Worm (Caenorhabditis elegans) whole organism, early embryonic: ENCODE measurements around the gene Y62H9A.5.
A peak's percentile ranks its signal among the peaks of the same experiment; 100 is the strongest.

Source experiments
- B0310.2 ChIP-seq: sonication (generic microtip); optimal IDR thresholded peaks from 2 replicates; lab custom pipeline; 2016; ENCODE audit warnings: mild to moderate bottlenecking, missing genetic modification characterization, missing compliant biosample characterization
- F13C5.2 ChIP-seq: sonication (generic microtip); optimal IDR thresholded peaks from 2 replicates; lab custom pipeline; 2017; ENCODE audit warnings: mild to moderate bottlenecking, missing genetic modification characterization, inconsistent platforms, missing compliant biosample characterization
- aly-1 ChIP-seq: sonication (generic microtip); optimal IDR thresholded peaks from 2 replicates; lab custom pipeline; 2016; ENCODE audit warnings: missing genetic modification characterization, missing compliant biosample characterization
- ama-1 ChIP-seq: fragments of 150-350 bp; optimal IDR thresholded peaks from 2 replicates; lab custom pipeline; 2014
- ceh-13 ChIP-seq: fragments of 200-800 bp; sonication (Bioruptor generic); optimal IDR thresholded peaks from 2 replicates; lab custom pipeline; 2018; ENCODE audit warnings: mild to moderate bottlenecking, missing genetic modification characterization, missing compliant biosample characterization
- ceh-36 ChIP-seq: sonication (generic microtip); optimal IDR thresholded peaks from 2 replicates; lab custom pipeline; 2016; ENCODE audit warnings: missing genetic modification characterization, inconsistent platforms, missing compliant biosample characterization
- ets-7 ChIP-seq: sonication (generic microtip); optimal IDR thresholded peaks from 2 replicates; lab custom pipeline; 2016; ENCODE audit warnings: missing genotype, missing genetic modification characterization, missing compliant biosample characterization
- flt-1 ChIP-seq: fragments of 200-800 bp; sonication (Bioruptor generic); IDR thresholded peaks from 2 replicates; pipeline ENCODE4 v1.3.6; 2022; ENCODE audit warnings: missing genetic modification characterization, missing compliant biosample characterization
- hmbx-1 ChIP-seq: sonication (generic microtip); optimal IDR thresholded peaks from 2 replicates; lab custom pipeline; 2016; ENCODE audit warnings: mild to moderate bottlenecking, missing genetic modification characterization, missing compliant biosample characterization
- hmg-4 ChIP-seq: fragments of 200-800 bp; sonication (Bioruptor generic); optimal IDR thresholded peaks from 2 replicates; lab custom pipeline; 2018; ENCODE audit warnings: mild to moderate bottlenecking, missing genetic modification characterization, missing compliant biosample characterization
- hnd-1 ChIP-seq: sonication (generic microtip); optimal IDR thresholded peaks from 2 replicates; lab custom pipeline; 2016; ENCODE audit warnings: missing genetic modification characterization, missing compliant biosample characterization
- pes-1 ChIP-seq: fragments of 200-800 bp; sonication (Bioruptor generic); IDR thresholded peaks from 2 replicates; pipeline ENCODE4 v1.3.6; 2022; ENCODE audit warnings: missing genetic modification reagents, missing genetic modification characterization, missing compliant biosample characterization
- scrt-1 ChIP-seq: fragments of 200-800 bp; sonication (Bioruptor generic); IDR thresholded peaks from 2 replicates; pipeline ENCODE4 v1.3.6; 2022; ENCODE audit warnings: missing genetic modification characterization, missing compliant biosample characterization
- sea-1 ChIP-seq: fragments of 200-800 bp; sonication (Bioruptor generic); conservative IDR thresholded peaks from 2 replicates; pipeline ENCODE4 v1.3.6; 2022; ENCODE audit warnings: missing genetic modification characterization, missing compliant biosample characterization
- tbx-11 ChIP-seq: fragments of 200-800 bp; sonication (Bioruptor generic); IDR thresholded peaks from 2 replicates; pipeline ENCODE4 v1.3.6; 2022; ENCODE audit warnings: missing genetic modification characterization, missing compliant biosample characterization
- tbx-37 ChIP-seq: fragments of 200-800 bp; sonication (Bioruptor generic); conservative IDR thresholded peaks from 2 replicates; pipeline ENCODE4 v1.3.6; 2022; ENCODE audit warnings: missing genetic modification reagents, missing genetic modification characterization, missing compliant biosample characterization
- tra-4 ChIP-seq: sonication (generic microtip); optimal IDR thresholded peaks from 2 replicates; lab custom pipeline; 2017; ENCODE audit warnings: missing genetic modification characterization, missing compliant biosample characterization

Gene Y62H9A.5

ce11 chrX:11870393-11870792 is 12.3 kb downstream of the Y62H9A.5 start:
- TF ChIP-seq F13C5.2 (tag; lab: Kevin White, UChicago) (no peak), scrt-1 (GFP tag; lab: Robert Waterston, UW) (no peak), ets-7 (tag; lab: Kevin White, UChicago) (peak; percentile 60), hmbx-1 (tag; lab: Kevin White, UChicago) (no peak), ceh-36 (tag; lab: Kevin White, UChicago) (no peak)

DNA sequence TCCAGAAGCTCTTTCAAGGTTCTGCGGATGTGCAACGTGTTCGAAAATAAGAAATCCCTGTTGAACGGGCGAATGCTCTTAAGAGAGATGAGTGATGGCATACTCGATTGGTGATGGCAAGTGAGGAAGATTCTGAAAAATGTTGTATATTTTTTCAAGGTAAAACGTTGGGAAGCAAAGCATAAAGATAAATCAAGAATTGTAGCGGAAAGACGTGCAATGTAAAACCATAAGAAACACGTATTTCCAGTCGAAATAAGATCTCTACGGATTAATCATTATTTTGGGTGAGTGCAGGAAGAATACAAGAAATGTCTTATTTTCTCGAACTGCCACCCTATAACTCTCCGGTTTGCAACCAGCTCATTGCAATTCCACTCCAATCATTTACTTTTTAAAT is 13.4 kb downstream of the Y62H9A.5 start, which contains the start of gene dot-1.2:
Gene dot-1.2 (minus strand): TSS at position 101 of the 400 bp plus-strand sequence.
- TF ChIP-seq flt-1: no peak
- no peak for TF ChIP-seq scrt-1 (GFP tag; lab: Robert Waterston, UW)
- TF ChIP-seq ets-7 (tag; lab: Kevin White, UChicago): no peak
- no peak for TF ChIP-seq hmg-4
- no peak for TF ChIP-seq ceh-36 (tag; lab: Kevin White, UChicago)
- TF ChIP-seq tbx-37 (GFP tag; lab: Robert Waterston, UW): no peak
- no peak for TF ChIP-seq tbx-11 (GFP tag; lab: Robert Waterston, UW)
- TF ChIP-seq ama-1 (lab: Kevin White, UChicago): no peak
- TF ChIP-seq tra-4 (tag; lab: Kevin White, UChicago): no peak
- no peak for TF ChIP-seq pes-1
- no peak for TF ChIP-seq hmbx-1 (tag; lab: Kevin White, UChicago)
- no peak for TF ChIP-seq B0310.2 (tag; lab: Kevin White, UChicago)
- TF ChIP-seq F13C5.2 (tag; lab: Kevin White, UChicago): no peak
- no peak for TF ChIP-seq ceh-13 (GFP tag; lab: Kevin White, UChicago)
- TF ChIP-seq sea-1: no peak
- no peak for TF ChIP-seq hnd-1 (tag; lab: Kevin White, UChicago)
- no peak for TF ChIP-seq aly-1 (tag; lab: Kevin White, UChicago)

- no peak for TF ChIP-seq F13C5.2 (tag; lab: Kevin White, UChicago)
These were observed 17.6 kb downstream of the Y62H9A.5 start, which contains the start of gene F54F7.6 for ce11 chrX:11865083-11865482. F54F7.6 (plus strand) TSS chrX:11865383.

ce11 chrX:11863307-11863706 is 19.4 kb downstream of the Y62H9A.5 start, which contains the start of gene F54F7.10:
F54F7.10 (plus strand) TSS chrX:11863607.
- TF ChIP-seq ets-7 (tag; lab: Kevin White, UChicago) (no peak), hmbx-1 (tag; lab: Kevin White, UChicago) (no peak), F13C5.2 (tag; lab: Kevin White, UChicago) (no peak), ceh-13 (GFP tag; lab: Kevin White, UChicago) (no peak), tbx-11 (GFP tag; lab: Robert Waterston, UW) (no peak), hnd-1 (tag; lab: Kevin White, UChicago) (no peak), hmg-4 (no peak), ceh-36 (tag; lab: Kevin White, UChicago) (no peak), B0310.2 (tag; lab: Kevin White, UChicago) (no peak), ama-1 (lab: Kevin White, UChicago) (no peak), scrt-1 (GFP tag; lab: Robert Waterston, UW) (no peak), tbx-37 (GFP tag; lab: Robert Waterston, UW) (no peak), tra-4 (tag; lab: Kevin White, UChicago) (no peak), flt-1 (no peak), pes-1 (no peak), sea-1 (no peak), aly-1 (tag; lab: Kevin White, UChicago) (no peak)

- no peak for TF ChIP-seq tbx-11 (GFP tag; lab: Robert Waterston, UW)
- TF ChIP-seq B0310.2 (tag; lab: Kevin White, UChicago): no peak
- no peak for TF ChIP-seq aly-1 (tag; lab: Kevin White, UChicago)
- TF ChIP-seq F13C5.2 (tag; lab: Kevin White, UChicago): no peak
- no peak for TF ChIP-seq ceh-13 (GFP tag; lab: Kevin White, UChicago)
- TF ChIP-seq ets-7 (tag; lab: Kevin White, UChicago): no peak
These were observed 25.5 kb downstream of the Y62H9A.5 start, which contains the start of gene mes-1 for ce11 chrX:11857178-11857577. mes-1 (plus strand) TSS chrX:11857478.

DNA sequence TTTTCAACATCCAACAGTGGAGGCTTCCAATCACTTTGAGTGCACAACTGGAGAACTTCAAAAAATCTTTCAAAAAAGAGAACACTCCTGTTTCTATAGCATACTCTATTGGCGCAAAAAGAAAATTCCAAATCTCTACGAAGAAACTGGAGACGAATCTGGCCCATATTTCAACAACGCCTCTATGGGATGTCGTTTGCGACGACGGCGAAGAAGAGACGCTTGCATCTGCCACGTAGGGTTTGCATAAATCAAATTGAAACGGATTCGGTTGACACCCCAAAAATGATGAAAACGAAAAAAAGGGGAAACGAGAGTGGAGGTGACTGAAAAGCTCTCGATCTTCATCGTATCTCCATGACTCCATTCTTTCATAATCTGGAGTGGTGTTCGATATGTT is 26.5 kb downstream of the Y62H9A.5 start:
- TF ChIP-seq hmg-4 (no peak), tbx-37 (GFP tag; lab: Robert Waterston, UW) (no peak), ama-1 (lab: Kevin White, UChicago) (no peak)

DNA sequence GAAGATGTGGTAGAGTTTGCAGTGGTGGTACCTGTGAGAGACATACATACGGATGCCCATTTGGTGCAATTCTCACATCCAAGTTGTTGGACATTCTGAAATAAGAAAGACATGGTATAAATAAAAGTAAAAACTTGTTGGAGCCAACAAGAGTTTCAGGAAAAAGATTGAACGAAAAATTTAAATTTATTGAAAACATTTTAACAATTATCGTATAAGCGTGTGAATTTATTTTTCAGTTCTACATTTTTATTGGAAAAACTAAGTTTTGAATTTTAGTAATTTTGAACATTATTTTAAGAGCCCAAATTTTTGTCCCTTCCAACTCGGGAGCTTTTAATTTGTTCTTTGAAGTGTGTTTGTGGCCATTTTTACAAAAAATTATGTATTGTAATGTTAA is 27.8 kb downstream of the Y62H9A.5 start, which contains the start of gene F54F7.8:
Gene F54F7.8 (minus strand): TSS at position 101 of the 400 bp plus-strand sequence.
- no peak for TF ChIP-seq tbx-11 (GFP tag; lab: Robert Waterston, UW)
- no peak for TF ChIP-seq hnd-1 (tag; lab: Kevin White, UChicago)
- TF ChIP-seq ceh-13 (GFP tag; lab: Kevin White, UChicago): no peak
- TF ChIP-seq ceh-36 (tag; lab: Kevin White, UChicago): no peak
- TF ChIP-seq tra-4 (tag; lab: Kevin White, UChicago): no peak
- no peak for TF ChIP-seq pes-1
- TF ChIP-seq flt-1: no peak
- no peak for TF ChIP-seq scrt-1 (GFP tag; lab: Robert Waterston, UW)
- no peak for TF ChIP-seq hmbx-1 (tag; lab: Kevin White, UChicago)
- no peak for TF ChIP-seq F13C5.2 (tag; lab: Kevin White, UChicago)
- no peak for TF ChIP-seq ama-1 (lab: Kevin White, UChicago)
- no peak for TF ChIP-seq hmg-4

DNA sequence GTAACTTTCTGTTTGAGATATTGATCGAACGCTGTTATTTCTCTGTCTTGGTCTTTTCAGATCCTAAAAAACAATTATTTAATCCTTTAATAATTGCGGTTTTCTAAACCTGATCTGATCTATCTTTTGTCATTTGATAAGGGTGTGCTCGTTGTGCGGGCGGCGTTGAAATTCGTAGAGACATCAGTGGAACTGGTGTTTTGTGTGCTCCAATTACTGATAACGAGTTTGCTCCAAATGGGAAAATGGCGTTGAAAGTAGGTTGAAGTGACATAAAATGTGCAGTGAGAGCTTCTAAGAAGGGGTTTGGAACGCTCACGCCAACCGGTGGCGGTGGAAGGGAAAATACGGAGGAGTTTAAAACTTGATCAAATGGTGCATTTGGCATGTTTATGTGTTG is 28.3 kb downstream of the Y62H9A.5 start:
- TF ChIP-seq ceh-36 (tag; lab: Kevin White, UChicago) (no peak), sea-1 (no peak), flt-1 (no peak), ama-1 (lab: Kevin White, UChicago) (no peak), hnd-1 (tag; lab: Kevin White, UChicago) (no peak), aly-1 (tag; lab: Kevin White, UChicago) (no peak)
